Fruit fly (Drosophila melanogaster) whole organism, adult: ENCODE measurements around the gene Gat.

Experiments used
- CG33017 ChIP-seq: fragments of 200-800 bp; sonication (Bioruptor generic); optimal IDR thresholded peaks from 2 replicates; lab custom pipeline; 2018; ENCODE audit warnings: missing biosample characterization, mild to moderate bottlenecking, missing genetic modification characterization, moderate library complexity
- CG5204 ChIP-seq: fragments of 200-800 bp; sonication (Bioruptor generic); optimal IDR thresholded peaks from 2 replicates; lab custom pipeline; 2016; ENCODE audit warnings: missing biosample characterization, missing genetic modification characterization
- CG7101 ChIP-seq: fragments of 200-800 bp; sonication (Bioruptor generic); optimal IDR thresholded peaks from 2 replicates; lab custom pipeline; 2018; ENCODE audit warnings: missing biosample characterization, mild to moderate bottlenecking, missing genetic modification characterization, moderate library complexity
- Crg-1 ChIP-seq: fragments of 200-800 bp; sonication (Bioruptor generic); optimal IDR thresholded peaks from 2 replicates; lab custom pipeline; 2016; ENCODE audit warnings: missing biosample characterization, missing genetic modification characterization
- Mnt ChIP-seq: fragments of 200-800 bp; sonication (Bioruptor generic); optimal IDR thresholded peaks from 2 replicates; lab custom pipeline; 2016; ENCODE audit warnings: missing biosample characterization, mild to moderate bottlenecking, missing genetic modification characterization
- cic ChIP-seq: fragments of 200-800 bp; sonication (Bioruptor generic); optimal IDR thresholded peaks from 2 replicates; lab custom pipeline; 2017; ENCODE audit warnings: missing biosample characterization, mild to moderate bottlenecking, missing genetic modification characterization, moderate library complexity
- kay ChIP-seq: fragments of 200-800 bp; sonication (Bioruptor generic); peaks from one replicate; lab custom pipeline; 2016; ENCODE audit warnings: missing biosample characterization, missing genetic modification characterization, borderline replicate concordance
- pad ChIP-seq: fragments of 200-800 bp; sonication (Bioruptor generic); optimal IDR thresholded peaks from 3 replicates; lab custom pipeline; 2017; ENCODE audit warnings: missing biosample characterization, missing genetic modification characterization, mild to moderate bottlenecking, moderate library complexity, missing genetic modification reagents
- tj ChIP-seq: fragments of 200-800 bp; sonication (Bioruptor generic); optimal IDR thresholded peaks from 3 replicates; lab custom pipeline; 2017; ENCODE audit warnings: missing biosample characterization, mild to moderate bottlenecking, missing genetic modification characterization, moderate library complexity

dm6 chr4:659058-659588, 29.6 kb downstream of the Gat start:
- no peak for TF ChIP-seq CG7101
- no peak for TF ChIP-seq Mnt
- TF ChIP-seq kay (GFP tag; lab: Kevin White, UChicago), result peak; percentile 98
- TF ChIP-seq cic (GFP tag; lab: Kevin White, UChicago), result no peak
- peak; percentile 0 for TF ChIP-seq Crg-1
- no peak for TF ChIP-seq tj (GFP tag; lab: Kevin White, UChicago)
- TF ChIP-seq pad (GFP tag; lab: Kevin White, UChicago), result no peak
- TF ChIP-seq CG5204 (GFP tag; lab: Kevin White, UChicago), result no peak
- no peak for TF ChIP-seq CG33017
